Worm (Caenorhabditis elegans): Measurements from ENCODE around the gene F42G8.8.
A peak's percentile ranks its signal among the peaks of the same experiment; 100 is the strongest.

Gene F42G8.8

ce11 chrIV:8118790-8119189 is at the start of gene F42G8.8:
F42G8.8 (plus strand) TSS chrIV:8119090.
- TF ChIP-seq ztf-1 (GFP tag; conservative IDR thresholded peaks at IDR 0.05) = no peak
- TF ChIP-seq ceh-82 (tag; optimal IDR thresholded peaks at IDR 0.05) = no peak
- no peak for TF ChIP-seq unc-55 (GFP tag; optimal IDR thresholded peaks at IDR 0.05)
- TF ChIP-seq nhr-11 (tag; optimal IDR thresholded peaks at IDR 0.05) = no peak
- no peak for TF ChIP-seq crh-2 (tag; optimal IDR thresholded peaks at IDR 0.05)
- TF ChIP-seq nhr-12 (tag; optimal IDR thresholded peaks at IDR 0.05) = no peak
- no peak for TF ChIP-seq unc-39 (tag; optimal IDR thresholded peaks at IDR 0.05)
- TF ChIP-seq mdl-1 (tag; optimal IDR thresholded peaks at IDR 0.05) = no peak
- no peak for TF ChIP-seq F13H6.1 (tag; optimal IDR thresholded peaks at IDR 0.05)
- no peak for TF ChIP-seq peb-1 (tag; optimal IDR thresholded peaks at IDR 0.05)
- no peak for TF ChIP-seq C34F6.9 (tag; optimal IDR thresholded peaks at IDR 0.05)
- no peak for TF ChIP-seq gmeb-1 (tag; optimal IDR thresholded peaks at IDR 0.05)
- TF ChIP-seq mab-5 (tag; optimal IDR thresholded peaks at IDR 0.05) = no peak
- no peak for TF ChIP-seq nhr-10 (tag; optimal IDR thresholded peaks at IDR 0.05)

- TF ChIP-seq lin-11 (tag; optimal IDR thresholded peaks at IDR 0.05) = no peak
- peak; percentile 11 for TF ChIP-seq nhr-6 (tag; optimal IDR thresholded peaks at IDR 0.05)
- peak; percentile 16 for TF ChIP-seq mab-5 (tag; optimal IDR thresholded peaks at IDR 0.05)
- TF ChIP-seq peb-1 (tag; optimal IDR thresholded peaks at IDR 0.05) = no peak
- no peak for TF ChIP-seq dmd-4 (tag; optimal IDR thresholded peaks at IDR 0.05)
- TF ChIP-seq crh-2 (tag; optimal IDR thresholded peaks at IDR 0.05) = no peak
- TF ChIP-seq C34F6.9 (tag; optimal IDR thresholded peaks at IDR 0.05) = no peak
- TF ChIP-seq lsy-2 (tag; optimal IDR thresholded peaks at IDR 0.05) = peak in 1 of 2 experiments; percentile 7
- TF ChIP-seq unc-55 (GFP tag; optimal IDR thresholded peaks at IDR 0.05) = no peak
- no peak for TF ChIP-seq nhr-11 (tag; optimal IDR thresholded peaks at IDR 0.05)
- no peak for TF ChIP-seq elt-3 (tag; optimal IDR thresholded peaks at IDR 0.05)
- no peak for TF ChIP-seq alr-1 (tag; optimal IDR thresholded peaks at IDR 0.05)
- peak in 1 of 2 experiments; percentile 27 for TF ChIP-seq mdl-1 (tag; optimal IDR thresholded peaks at IDR 0.05)
- no peak for TF ChIP-seq ceh-82 (tag; optimal IDR thresholded peaks at IDR 0.05)
- TF ChIP-seq zag-1 (tag; optimal IDR thresholded peaks at IDR 0.05) = no peak
- TF ChIP-seq lin-39 (tag; optimal IDR thresholded peaks at IDR 0.05) = peak; percentile 19
- no peak for TF ChIP-seq gmeb-1 (tag; optimal IDR thresholded peaks at IDR 0.05)
- TF ChIP-seq ztf-4 (tag; optimal IDR thresholded peaks at IDR 0.05) = no peak
- TF ChIP-seq sem-4 (tag; optimal IDR thresholded peaks at IDR 0.05) = peak; percentile 66
- no peak for TF ChIP-seq elt-1 (tag; optimal IDR thresholded peaks at IDR 0.05)
- peak; percentile 25 for TF ChIP-seq F13H6.1 (tag; optimal IDR thresholded peaks at IDR 0.05)
- TF ChIP-seq ama-1 (optimal IDR thresholded peaks at IDR 0.05) = no peak
- TF ChIP-seq ztf-11 (tag; optimal IDR thresholded peaks at IDR 0.05) = no peak
- TF ChIP-seq lin-13 (GFP tag; optimal IDR thresholded peaks at IDR 0.05) = no peak
- TF ChIP-seq nhr-237 (tag; optimal IDR thresholded peaks at IDR 0.05) = no peak
These were observed 49.8 kb upstream of the F42G8.8 start for ce11 chrIV:8069104-8069503.

- TF ChIP-seq snpc-4 (tag; optimal IDR thresholded peaks at IDR 0.05) (no peak), lsy-2 (tag; optimal IDR thresholded peaks at IDR 0.05) (peak in 1 of 2 experiments; percentile 26), unc-55 (GFP tag; optimal IDR thresholded peaks at IDR 0.05) (peak; percentile 22), crh-2 (tag; optimal IDR thresholded peaks at IDR 0.05) (no peak), zag-1 (tag; optimal IDR thresholded peaks at IDR 0.05) (peak; percentile 69), nhr-25 (tag; optimal IDR thresholded peaks at IDR 0.05) (no peak)
These were observed 48.6 kb upstream of the F42G8.8 start for ce11 chrIV:8070299-8070698.

- TF ChIP-seq R02D3.7 (tag; optimal IDR thresholded peaks at IDR 0.05) = no peak
- TF ChIP-seq nhr-237 (tag; optimal IDR thresholded peaks at IDR 0.05) = no peak
- no peak for TF ChIP-seq nhr-10 (tag; optimal IDR thresholded peaks at IDR 0.05)
- TF ChIP-seq unc-39 (tag; optimal IDR thresholded peaks at IDR 0.05) = no peak
- no peak for TF ChIP-seq nhr-21 (tag; optimal IDR thresholded peaks at IDR 0.05)
- TF ChIP-seq mbf-1 (tag; optimal IDR thresholded peaks at IDR 0.05) = no peak
- TF ChIP-seq ztf-4 (tag; optimal IDR thresholded peaks at IDR 0.05) = no peak
- TF ChIP-seq ztf-1 (GFP tag; conservative IDR thresholded peaks at IDR 0.05) = no peak
- TF ChIP-seq sem-4 (tag; optimal IDR thresholded peaks at IDR 0.05) = no peak
- no peak for TF ChIP-seq dmd-4 (tag; optimal IDR thresholded peaks at IDR 0.05)
These were observed 48.0 kb upstream of the F42G8.8 start for ce11 chrIV:8070934-8071333.

- no peak for TF ChIP-seq crh-2 (tag; optimal IDR thresholded peaks at IDR 0.05)
- TF ChIP-seq nhr-77 (tag; optimal IDR thresholded peaks at IDR 0.05) = no peak
- no peak for TF ChIP-seq lsy-2 (tag; optimal IDR thresholded peaks at IDR 0.05)
- peak; percentile 37 for TF ChIP-seq snpc-4 (tag; optimal IDR thresholded peaks at IDR 0.05)
- no peak for TF ChIP-seq ceh-82 (tag; optimal IDR thresholded peaks at IDR 0.05)
- TF ChIP-seq ztf-1 (GFP tag; conservative IDR thresholded peaks at IDR 0.05) = no peak
These were observed 43.4 kb upstream of the F42G8.8 start for ce11 chrIV:8075516-8075915.

Data from whole organism, L2 larva.